Fruit fly (Drosophila melanogaster): ENCODE measurements around the gene CG8814.
A peak's percentile ranks its signal among the peaks of the same experiment; 100 is the strongest.

DNA sequence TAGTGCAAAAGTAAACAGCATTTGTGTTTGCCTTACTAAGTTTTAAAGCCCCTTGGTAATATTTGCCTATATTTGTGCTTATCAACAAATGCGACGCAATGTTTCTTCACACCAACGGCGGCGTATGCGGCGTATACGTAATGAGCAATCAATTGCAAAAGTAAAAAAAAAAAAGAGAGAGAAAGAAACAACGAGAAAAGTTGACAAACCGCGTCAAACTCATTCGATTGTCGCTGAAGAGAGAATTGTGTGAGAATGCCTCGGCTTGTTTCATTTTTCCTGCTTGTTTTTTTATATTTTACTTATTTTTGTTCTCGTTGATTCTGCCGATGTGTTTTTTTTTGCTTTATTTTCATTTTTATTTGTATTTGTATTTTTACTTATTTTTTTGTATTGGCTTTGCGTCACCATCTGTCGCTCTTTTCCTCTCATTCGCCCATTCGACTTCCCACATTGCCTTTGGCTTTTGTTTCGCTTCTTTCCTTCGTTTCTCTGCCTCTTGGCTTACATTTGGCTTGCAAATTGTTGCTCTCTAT is 49.6 kb downstream of the CG8814 start:
- TF ChIP-seq Hr96 (GFP tag; optimal IDR thresholded peaks at IDR 0.05) = peak; percentile 29
- no peak for TF ChIP-seq bab1 (GFP tag; optimal IDR thresholded peaks at IDR 0.05)
- peak; percentile 99 for TF ChIP-seq kay (GFP tag; ENCODE audit: borderline replicate concordance)
- TF ChIP-seq Mnt (GFP tag; optimal IDR thresholded peaks at IDR 0.05) = peak; percentile 70
- TF ChIP-seq CG5204 (GFP tag; optimal IDR thresholded peaks at IDR 0.05) = peak; percentile 59
- no peak for TF ChIP-seq pad (GFP tag; optimal IDR thresholded peaks at IDR 0.05)
- TF ChIP-seq cic (GFP tag; optimal IDR thresholded peaks at IDR 0.05) = peak; percentile 88
- peak; percentile 85 for TF ChIP-seq Crg-1 (GFP tag; optimal IDR thresholded peaks at IDR 0.05)
- TF ChIP-seq tj (GFP tag; optimal IDR thresholded peaks at IDR 0.05) = peak; percentile 73
- peak; percentile 76 for TF ChIP-seq CG7101 (tag; optimal IDR thresholded peaks at IDR 0.05)
- peak; percentile 74 for TF ChIP-seq CG33017 (tag; optimal IDR thresholded peaks at IDR 0.05)
- TF ChIP-seq Clk (GFP tag; optimal IDR thresholded peaks at IDR 0.05) = peak; percentile 60
